Fruit fly (Drosophila melanogaster): ENCODE data around the gene CG5399.

dm6 chr3R:15744354-15744753 is 49.3 kb downstream of the CG5399 start, which contains the start of gene CG4520:
- TF ChIP-seq psq (optimal IDR thresholded peaks at IDR 0.05) (no peak), pan (optimal IDR thresholded peaks at IDR 0.05) (no peak), CG8478 (optimal IDR thresholded peaks at IDR 0.05) (no peak), Dll (optimal IDR thresholded peaks at IDR 0.05) (no peak), usp (GFP tag; optimal IDR thresholded peaks at IDR 0.05) (no peak), EcR (GFP tag; optimal IDR thresholded peaks at IDR 0.05) (no peak)

Measured in whole organism.